Fruit fly (Drosophila melanogaster) whole organism, pupa: ENCODE measurements around the gene kmr.

Source experiments
- CG10348 ChIP-seq: fragments of 200-800 bp; sonication (Bioruptor generic); IDR thresholded peaks from 2 replicates; pipeline ENCODE4 v1.3.6; 2022; ENCODE audit warnings: missing biosample characterization, missing genetic modification characterization
- CG12605 ChIP-seq: fragments of 200-800 bp; sonication (Bioruptor generic); IDR thresholded peaks from 2 replicates; pipeline ENCODE4 v1.3.6; 2022; ENCODE audit warnings: missing biosample characterization, missing genetic modification characterization
- CG13204 ChIP-seq: fragments of 200-800 bp; sonication (Bioruptor generic); optimal IDR thresholded peaks from 2 replicates; lab custom pipeline; 2018; ENCODE audit warnings: missing biosample characterization, mild to moderate bottlenecking, missing genetic modification characterization, moderate library complexity
- CG14655 ChIP-seq: fragments of 200-800 bp; sonication (Bioruptor generic); optimal IDR thresholded peaks from 3 replicates; lab custom pipeline; 2017; ENCODE audit warnings: mild to moderate bottlenecking, missing biosample characterization, missing genetic modification reagents, missing genetic modification characterization
- CG15710 ChIP-seq: fragments of 200-800 bp; sonication (Bioruptor generic); optimal IDR thresholded peaks from 2 replicates; lab custom pipeline; 2018; ENCODE audit warnings: missing biosample characterization, mild to moderate bottlenecking, missing genetic modification characterization, moderate library complexity
- CG17806 ChIP-seq: fragments of 200-800 bp; sonication (Bioruptor generic); optimal IDR thresholded peaks from 2 replicates; lab custom pipeline; 2018; ENCODE audit warnings: missing biosample characterization, mild to moderate bottlenecking, missing genetic modification characterization, moderate library complexity
- CG32121 ChIP-seq: fragments of 200-800 bp; sonication (Bioruptor generic); IDR thresholded peaks from 2 replicates; pipeline ENCODE4 v1.3.6; 2022; ENCODE audit warnings: missing biosample characterization, missing genetic modification characterization
- CG34367 ChIP-seq: fragments of 200-800 bp; sonication (Bioruptor generic); optimal IDR thresholded peaks from 2 replicates; lab custom pipeline; 2018; ENCODE audit warnings: missing biosample characterization, mild to moderate bottlenecking, missing genetic modification characterization
- CG4496 ChIP-seq: fragments of 200-800 bp; sonication (Bioruptor generic); IDR thresholded peaks from 3 replicates; pipeline ENCODE4 v1.3.6; 2022; ENCODE audit warnings: missing biosample characterization, missing genetic modification characterization
- CG8159 ChIP-seq: fragments of 200-800 bp; sonication (Bioruptor generic); optimal IDR thresholded peaks from 3 replicates; lab custom pipeline; 2018; ENCODE audit warnings: missing biosample characterization, mild to moderate bottlenecking, missing genetic modification characterization, moderate library complexity
- CG8301 ChIP-seq: fragments of 200-800 bp; sonication (Bioruptor generic); optimal IDR thresholded peaks from 2 replicates; lab custom pipeline; 2018; ENCODE audit warnings: missing biosample characterization, mild to moderate bottlenecking, missing genetic modification characterization
- CG9948 ChIP-seq: fragments of 200-800 bp; sonication (Bioruptor generic); optimal IDR thresholded peaks from 2 replicates; lab custom pipeline; 2018; ENCODE audit warnings: missing biosample characterization, mild to moderate bottlenecking, missing genetic modification characterization, moderate library complexity
- D1 ChIP-seq: fragments of 200-800 bp; sonication (Bioruptor generic); optimal IDR thresholded peaks from 2 replicates; lab custom pipeline; 2018; ENCODE audit warnings: missing biosample characterization, mild to moderate bottlenecking, missing genetic modification characterization, moderate library complexity
- EcR ChIP-seq: fragments of 200-800 bp; sonication (Bioruptor generic); optimal IDR thresholded peaks from 3 replicates; lab custom pipeline; 2019; ENCODE audit warnings: missing biosample characterization, missing genetic modification characterization, mild to moderate bottlenecking, moderate library complexity, missing genetic modification reagents
- Ets98B ChIP-seq: fragments of 200-800 bp; sonication (Bioruptor generic); IDR thresholded peaks from 2 replicates; pipeline ENCODE4 v1.3.6; 2022; ENCODE audit warnings: missing biosample characterization, missing genetic modification characterization
- Pif1A ChIP-seq: fragments of 200-800 bp; sonication (Bioruptor generic); optimal IDR thresholded peaks from 3 replicates; lab custom pipeline; 2016; ENCODE audit warnings: missing biosample characterization, missing genetic modification characterization
- Pif1B ChIP-seq: fragments of 200-800 bp; sonication (Bioruptor generic); optimal IDR thresholded peaks from 3 replicates; lab custom pipeline; 2016; ENCODE audit warnings: missing biosample characterization, missing genetic modification characterization
- Snoo ChIP-seq: fragments of 200-800 bp; sonication (Bioruptor generic); optimal IDR thresholded peaks from 3 replicates; lab custom pipeline; 2017; ENCODE audit warnings: missing biosample characterization, mild to moderate bottlenecking, missing genetic modification characterization, inconsistent platforms
- fd96Ca ChIP-seq: fragments of 200-800 bp; sonication (Bioruptor generic); IDR thresholded peaks from 3 replicates; pipeline ENCODE4 v1.3.6; 2022; ENCODE audit warnings: missing biosample characterization, missing genetic modification characterization
- gl ChIP-seq: fragments of 200-800 bp; sonication (Bioruptor generic); optimal IDR thresholded peaks from 2 replicates; lab custom pipeline; 2018; ENCODE audit warnings: missing biosample characterization, mild to moderate bottlenecking, missing genetic modification characterization
- rn ChIP-seq: fragments of 200-800 bp; sonication (Bioruptor generic); IDR thresholded peaks from 2 replicates; pipeline ENCODE4 v1.3.6; 2022; ENCODE audit warnings: missing biosample characterization, missing genetic modification characterization

kmr gene

DNA sequence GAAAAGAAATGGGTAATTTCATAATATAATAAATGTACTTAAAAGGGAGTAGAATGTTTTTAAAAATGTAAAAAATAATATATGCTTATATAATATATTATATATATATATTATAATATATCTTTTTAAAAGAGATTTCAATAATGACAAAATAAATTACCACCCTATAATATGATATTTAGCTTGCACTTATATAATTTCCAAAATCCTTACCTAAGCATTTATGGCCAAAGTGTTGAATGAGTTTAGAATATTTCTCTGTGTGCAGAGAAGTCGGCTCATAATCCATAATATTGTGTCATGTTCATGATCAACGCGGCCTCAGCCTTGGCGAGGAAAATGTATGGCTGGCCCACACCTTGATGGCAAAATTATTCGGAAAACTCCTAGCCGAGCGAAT lies 73.2 kb downstream of the kmr start:
- TF ChIP-seq CG14655 (GFP tag; lab: Kevin White, UChicago) = peak; percentile 55
- no peak for TF ChIP-seq CG34367 (tag; lab: Kevin White, UChicago)

DNA sequence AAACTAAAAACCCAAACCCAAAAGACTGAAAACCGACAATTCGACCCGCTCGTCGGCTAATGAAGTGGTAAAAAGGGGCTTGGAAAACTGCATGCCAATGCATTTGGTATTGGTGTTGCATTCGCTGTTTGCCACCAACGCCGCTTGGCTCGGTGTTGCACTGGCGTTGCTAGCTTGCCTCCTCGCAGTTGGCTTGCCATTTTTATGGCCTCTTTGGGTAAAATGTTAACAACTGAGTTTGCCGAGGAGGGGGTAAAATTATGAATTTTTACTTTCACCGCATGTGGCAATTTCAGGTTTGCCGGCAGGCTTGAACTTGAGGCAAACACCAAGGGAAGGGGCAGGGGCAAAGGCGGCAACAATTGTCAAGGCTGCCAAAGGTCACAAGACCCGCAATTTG lies 73.7 kb downstream of the kmr start:
- TF ChIP-seq Snoo (tag; lab: Kevin White, UChicago) (no peak), fd96Ca (GFP tag; lab: Robert Waterston, UW) (0 out of 3 replicates have a peak, but pooled peaks have one; percentile 16), gl (tag; lab: Kevin White, UChicago) (peak; percentile 6)

DNA sequence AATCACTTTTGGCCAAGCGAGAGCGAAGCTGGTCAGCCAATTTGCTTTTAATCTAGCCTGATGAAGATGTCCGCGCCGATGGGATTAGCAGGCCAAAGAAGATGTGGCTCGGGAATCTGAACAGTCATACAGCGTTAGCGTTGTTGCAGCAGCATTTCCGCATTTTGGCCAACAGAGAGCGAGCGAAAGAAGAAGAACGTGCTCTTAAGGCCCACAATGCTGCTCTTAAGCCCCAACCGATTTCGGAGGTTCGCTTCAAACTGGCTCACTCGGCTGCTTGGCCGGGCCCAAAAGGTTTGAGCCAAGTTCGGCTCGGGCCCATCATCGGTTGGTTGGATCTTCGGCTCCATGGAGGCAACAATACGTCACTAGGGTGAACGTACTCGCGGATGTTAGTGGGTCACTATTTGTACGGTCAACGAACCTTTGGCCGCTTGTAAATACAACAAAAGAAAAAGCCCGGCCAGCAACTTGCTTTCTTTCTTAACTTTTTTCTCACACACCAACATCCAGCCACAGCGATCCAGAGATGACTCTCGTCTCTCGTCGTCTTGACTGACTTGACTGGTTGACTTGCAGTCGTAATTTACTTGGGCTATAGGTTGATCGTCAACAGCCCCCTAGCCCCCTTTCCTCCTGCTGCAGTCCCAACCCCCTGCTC lies 74.7 kb downstream of the kmr start:
- no peak for TF ChIP-seq CG34367 (tag; lab: Kevin White, UChicago)
- 0 out of 2 replicates have a peak, but pooled peaks have one; percentile 30 for TF ChIP-seq CG32121 (GFP tag; lab: Robert Waterston, UW)
- TF ChIP-seq CG15710 (tag; lab: Kevin White, UChicago) = no peak
- TF ChIP-seq EcR (GFP tag; lab: Kevin White, UChicago) = peak; percentile 96

DNA sequence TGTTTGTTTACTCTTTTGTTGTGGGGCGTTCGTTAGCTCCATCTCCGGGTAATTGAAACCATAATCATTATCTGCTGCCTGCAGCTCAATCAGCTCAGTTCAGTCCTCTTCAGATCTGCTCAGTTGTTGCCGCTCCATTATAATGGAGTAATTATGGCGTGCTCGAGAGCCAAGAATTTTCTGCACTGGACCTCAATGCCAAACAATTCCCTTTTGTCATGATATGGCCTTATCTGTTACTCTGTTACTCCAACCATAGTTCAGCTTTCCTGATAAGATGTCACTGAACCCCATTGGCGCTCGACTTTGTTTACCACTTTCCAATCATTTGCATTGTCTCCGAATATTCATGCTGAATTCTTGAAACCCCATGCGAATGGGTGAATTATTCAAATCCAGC lies 75.8 kb downstream of the kmr start:
- TF ChIP-seq EcR (GFP tag; lab: Kevin White, UChicago) (peak; percentile 90), rn (no peak)

- TF ChIP-seq CG15710 (tag; lab: Kevin White, UChicago) (no peak), Pif1A (GFP tag; lab: Kevin White, UChicago) (peak; percentile 43), CG8301 (peak; percentile 20), CG9948 (no peak), Snoo (tag; lab: Kevin White, UChicago) (peak; percentile 80), Ets98B (peak; percentile 48)
These were observed 78.3 kb downstream of the kmr start for dm6 chr3R:13793105-13793978.

dm6 chr3R:13793979-13794665 lies 79.1 kb downstream of the kmr start:
- no peak for TF ChIP-seq EcR (GFP tag; lab: Kevin White, UChicago)
- TF ChIP-seq Pif1B (GFP tag; lab: Kevin White, UChicago) = peak; percentile 50
- no peak for TF ChIP-seq CG17806 (tag; lab: Kevin White, UChicago)
- no peak for TF ChIP-seq CG34367 (tag; lab: Kevin White, UChicago)
- peak; percentile 42 for TF ChIP-seq CG8301
- peak; percentile 38; the same call in 1 of the 3 replicates for TF ChIP-seq CG4496 (GFP tag; lab: Robert Waterston, UW)
- peak; percentile 29; the same call in 1 of the 2 replicates for TF ChIP-seq Ets98B
- no peak for TF ChIP-seq rn
- TF ChIP-seq CG15710 (tag; lab: Kevin White, UChicago) = no peak
- TF ChIP-seq CG9948 = no peak
- TF ChIP-seq CG13204 (GFP tag; lab: Kevin White, UChicago) = no peak
- peak; percentile 64 for TF ChIP-seq CG14655 (GFP tag; lab: Kevin White, UChicago)
- no peak for TF ChIP-seq CG8159 (tag; lab: Kevin White, UChicago)
- no peak for TF ChIP-seq CG12605 (GFP tag; lab: Robert Waterston, UW)
- peak; percentile 85 for TF ChIP-seq Snoo (tag; lab: Kevin White, UChicago)
- peak; percentile 5 for TF ChIP-seq Pif1A (GFP tag; lab: Kevin White, UChicago)
- TF ChIP-seq fd96Ca (GFP tag; lab: Robert Waterston, UW) = no peak
- no peak for TF ChIP-seq D1 (tag; lab: Kevin White, UChicago)
- no peak for TF ChIP-seq CG10348
- TF ChIP-seq CG32121 (GFP tag; lab: Robert Waterston, UW) = no peak

DNA sequence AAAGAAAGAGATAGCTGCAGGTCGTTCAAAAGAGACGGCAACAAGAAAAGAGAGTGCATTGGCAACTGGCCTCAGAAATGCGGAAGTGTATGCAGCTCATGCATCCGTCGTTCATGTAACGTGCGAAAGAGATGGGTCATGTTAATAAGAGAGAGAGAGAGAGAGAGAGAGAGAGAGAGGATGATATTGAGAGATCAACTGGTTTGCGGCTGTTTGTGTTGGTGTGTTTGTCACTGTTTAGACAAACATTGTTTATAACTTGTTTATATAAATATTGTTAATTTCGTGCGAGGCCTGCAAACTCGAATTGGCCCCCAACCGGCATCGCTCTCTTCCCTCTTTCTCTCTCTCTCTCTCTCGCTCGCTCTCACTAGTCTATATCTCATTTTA lies 79.7 kb downstream of the kmr start:
- TF ChIP-seq gl (tag; lab: Kevin White, UChicago) (no peak), CG12605 (GFP tag; lab: Robert Waterston, UW) (no peak; the same call in 1 of the 2 replicates), CG8301 (no peak), Ets98B (peak; percentile 21; the same call in 1 of the 2 replicates), EcR (GFP tag; lab: Kevin White, UChicago) (peak; percentile 86), rn (no peak), CG15710 (tag; lab: Kevin White, UChicago) (no peak), Pif1B (GFP tag; lab: Kevin White, UChicago) (peak; percentile 11), CG8159 (tag; lab: Kevin White, UChicago) (no peak), CG34367 (tag; lab: Kevin White, UChicago) (no peak), CG17806 (tag; lab: Kevin White, UChicago) (no peak), CG13204 (GFP tag; lab: Kevin White, UChicago) (no peak), D1 (tag; lab: Kevin White, UChicago) (no peak), Pif1A (GFP tag; lab: Kevin White, UChicago) (no peak), CG4496 (GFP tag; lab: Robert Waterston, UW) (peak; percentile 30; the same call in 1 of the 3 replicates), fd96Ca (GFP tag; lab: Robert Waterston, UW) (no peak), Snoo (tag; lab: Kevin White, UChicago) (no peak), CG9948 (no peak), CG32121 (GFP tag; lab: Robert Waterston, UW) (no peak), CG10348 (no peak), CG14655 (GFP tag; lab: Kevin White, UChicago) (no peak)
